Worm (Caenorhabditis elegans) whole organism, L2 larva: ENCODE measurements around the gene ugt-16.
"Not testable (repeated sequence)": the region's sequence is repeated elsewhere in the genome, so short reads cannot be mapped to it uniquely, and the experiment has no call there.

Experiments used
- F13H6.1 ChIP-seq: sonication (generic microtip); optimal IDR thresholded peaks from 2 replicates; lab custom pipeline; 2016; ENCODE audit warnings: missing genetic modification characterization, missing compliant biosample characterization
- R02D3.7 ChIP-seq: fragments of 150-350 bp; optimal IDR thresholded peaks from 2 replicates; lab custom pipeline; 2014; ENCODE audit warnings: missing biosample characterization, missing genetic modification characterization
- Y55F3AM.14 ChIP-seq: fragments of 200-800 bp; sonication (Bioruptor generic); optimal IDR thresholded peaks from 2 replicates; lab custom pipeline; 2018; ENCODE audit warnings: mild to moderate bottlenecking, missing genetic modification characterization, missing compliant biosample characterization
- alr-1 ChIP-seq: fragments of 150-350 bp; optimal IDR thresholded peaks from 2 replicates; lab custom pipeline; 2014; ENCODE audit warnings: missing biosample characterization, missing genetic modification characterization
- dmd-4 ChIP-seq: sonication (generic microtip); optimal IDR thresholded peaks from 2 replicates; lab custom pipeline; 2017; ENCODE audit warnings: missing biosample characterization, missing genetic modification characterization
- egl-27 ChIP-seq: sonication (generic microtip); optimal IDR thresholded peaks from 3 replicates; lab custom pipeline; 2017; ENCODE audit warnings: missing biosample characterization, missing genetic modification reagents, missing genetic modification characterization
- elt-1 ChIP-seq: fragments of 150-350 bp; optimal IDR thresholded peaks from 2 replicates; lab custom pipeline; 2014; ENCODE audit warnings: missing biosample characterization, missing genetic modification characterization
- elt-3 ChIP-seq: sonication (generic microtip); optimal IDR thresholded peaks from 2 replicates; lab custom pipeline; 2017; ENCODE audit warnings: missing biosample characterization, missing genetic modification characterization
- fos-1 ChIP-seq: fragments of 150-350 bp; optimal IDR thresholded peaks from 2 replicates; lab custom pipeline; 2014; ENCODE audit warnings: missing biosample characterization, missing genetic modification characterization
- lin-11 ChIP-seq: fragments of 150-350 bp; sonication (generic microtip); optimal IDR thresholded peaks from 2 replicates; lab custom pipeline; 2014; ENCODE audit warnings: missing biosample characterization, missing genetic modification characterization, inconsistent platforms, mixed read lengths
- lin-13 ChIP-seq: fragments of 150-350 bp; optimal IDR thresholded peaks from 2 replicates; lab custom pipeline; 2014; ENCODE audit warnings: missing biosample characterization, missing genetic modification reagents, missing genetic modification characterization
- lin-39 ChIP-seq: fragments of 150-350 bp; optimal IDR thresholded peaks from 2 replicates; lab custom pipeline; 2014; ENCODE audit warnings: missing biosample characterization, missing genetic modification reagents, missing genetic modification characterization
- lsy-2 ChIP-seq, 2 experiments: fragments of 150-350 bp in 1 of 2; sonication (generic microtip) in 1 of 2; optimal IDR thresholded peaks; 2 replicates each; lab custom pipeline; 2014 to 2017; ENCODE audit warnings: missing biosample characterization in 2 of 2, missing genetic modification characterization in 2 of 2
- mdl-1 ChIP-seq, 2 experiments: fragments of 150-350 bp in 1 of 2; sonication (generic microtip) in 1 of 2; optimal IDR thresholded peaks; 2 replicates each; lab custom pipeline; 2017; ENCODE audit warnings: missing biosample characterization in 2 of 2, missing genetic modification characterization in 2 of 2
- nhr-11 ChIP-seq: fragments of 150-350 bp; optimal IDR thresholded peaks from 2 replicates; lab custom pipeline; 2014; ENCODE audit warnings: missing biosample characterization, missing genetic modification characterization
- nhr-129 ChIP-seq: fragments of 150-350 bp; optimal IDR thresholded peaks from 2 replicates; lab custom pipeline; 2014; ENCODE audit warnings: missing biosample characterization, missing genetic modification characterization
- nhr-21 ChIP-seq: fragments of 150-350 bp; optimal IDR thresholded peaks from 2 replicates; lab custom pipeline; 2014; ENCODE audit warnings: missing biosample characterization, missing genetic modification characterization
- nhr-25 ChIP-seq: fragments of 150-350 bp; sonication (generic microtip); optimal IDR thresholded peaks from 3 replicates; lab custom pipeline; 2014; ENCODE audit warnings: missing biosample characterization, missing genetic modification characterization
- nhr-77 ChIP-seq: fragments of 150-350 bp; optimal IDR thresholded peaks from 2 replicates; lab custom pipeline; 2014; ENCODE audit warnings: missing biosample characterization, missing genetic modification characterization
- peb-1 ChIP-seq: fragments of 150-350 bp; optimal IDR thresholded peaks from 2 replicates; lab custom pipeline; 2014; ENCODE audit warnings: missing biosample characterization, missing genetic modification characterization
- sem-4 ChIP-seq: fragments of 150-350 bp; optimal IDR thresholded peaks from 2 replicates; lab custom pipeline; 2014; ENCODE audit warnings: missing biosample characterization, missing genetic modification reagents, missing genetic modification characterization
- sma-3 ChIP-seq: sonication (generic microtip); optimal IDR thresholded peaks from 2 replicates; lab custom pipeline; 2016; ENCODE audit warnings: missing genetic modification reagents, missing genetic modification characterization, missing compliant biosample characterization
- snpc-4 ChIP-seq: fragments of 150-350 bp; optimal IDR thresholded peaks from 2 replicates; lab custom pipeline; 2014; ENCODE audit warnings: missing biosample characterization, missing genetic modification characterization
- unc-39 ChIP-seq: fragments of 150-350 bp; optimal IDR thresholded peaks from 2 replicates; lab custom pipeline; 2014; ENCODE audit warnings: missing biosample characterization, missing genetic modification characterization
- unc-62 ChIP-seq: fragments of 150-350 bp; optimal IDR thresholded peaks from 2 replicates; lab custom pipeline; 2014; ENCODE audit warnings: missing biosample characterization, missing genetic modification reagents, missing genetic modification characterization
- zag-1 ChIP-seq: fragments of 150-350 bp; optimal IDR thresholded peaks from 2 replicates; lab custom pipeline; 2014; ENCODE audit warnings: missing biosample characterization, missing genetic modification characterization
- ztf-1 ChIP-seq: fragments of 200-800 bp; sonication (Bioruptor generic); conservative IDR thresholded peaks from 2 replicates; pipeline ENCODE4 v1.3.6; 2022; ENCODE audit warnings: missing genetic modification characterization, missing compliant biosample characterization
- ztf-11 ChIP-seq: sonication (generic microtip); optimal IDR thresholded peaks from 2 replicates; lab custom pipeline; 2017; ENCODE audit warnings: missing biosample characterization, missing genetic modification characterization
- ztf-4 ChIP-seq: fragments of 150-350 bp; optimal IDR thresholded peaks from 2 replicates; lab custom pipeline; 2014; ENCODE audit warnings: missing biosample characterization, missing genetic modification characterization

ugt-16 gene

DNA sequence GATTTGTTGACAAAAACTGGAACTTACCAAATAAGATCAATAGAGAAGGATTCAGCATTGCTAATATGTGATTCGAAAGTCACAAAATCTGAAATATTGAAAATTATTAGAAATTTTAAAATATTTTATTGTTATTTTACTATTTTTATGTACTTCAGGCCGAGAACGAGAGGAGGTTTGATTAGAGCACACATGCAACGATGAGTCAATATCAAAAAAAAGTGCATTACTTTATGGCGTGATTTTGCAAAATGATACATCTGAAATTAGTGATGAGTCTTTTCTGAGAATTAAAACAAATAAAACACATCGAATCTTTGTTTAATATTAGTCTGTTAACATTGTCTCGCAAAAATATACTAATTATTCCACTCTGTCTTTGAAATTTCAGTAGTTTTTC is 19.9 kb downstream of the ugt-16 start:
- TF ChIP-seq fos-1 (tag; lab: Kevin White, UChicago), result peak; percentile 65
- no peak for TF ChIP-seq nhr-129 (tag; lab: Kevin White, UChicago)
- TF ChIP-seq, all 48 proteins: peak for 1

DNA sequence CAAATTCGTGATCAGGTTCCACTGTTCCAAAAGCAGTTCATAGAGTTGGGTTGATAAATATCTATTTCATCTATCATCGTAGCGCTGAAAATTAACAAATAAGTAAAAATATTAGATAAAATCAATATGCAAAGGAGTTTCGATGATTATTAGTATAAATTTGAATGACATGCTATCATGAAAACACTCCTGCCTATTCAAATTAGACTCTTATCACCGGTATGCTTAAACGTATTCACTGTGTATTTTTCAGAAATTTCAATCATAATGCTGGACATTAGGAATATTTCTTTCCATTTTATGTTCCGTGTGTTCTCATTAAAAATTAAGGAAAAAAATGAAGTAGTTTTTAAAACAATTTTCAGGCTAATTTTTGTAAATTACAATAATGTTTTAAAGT is 20.4 kb downstream of the ugt-16 start, which contains the start of gene C44H9.6:
TSS of gene C44H9.6 (minus strand) at position 101 of the 400 bp plus-strand sequence.
- TF ChIP-seq fos-1 (tag; lab: Kevin White, UChicago), result peak; percentile 16
- TF ChIP-seq peb-1 (tag; lab: Kevin White, UChicago), result no peak
- TF ChIP-seq nhr-21 (tag; lab: Kevin White, UChicago), result no peak

DNA sequence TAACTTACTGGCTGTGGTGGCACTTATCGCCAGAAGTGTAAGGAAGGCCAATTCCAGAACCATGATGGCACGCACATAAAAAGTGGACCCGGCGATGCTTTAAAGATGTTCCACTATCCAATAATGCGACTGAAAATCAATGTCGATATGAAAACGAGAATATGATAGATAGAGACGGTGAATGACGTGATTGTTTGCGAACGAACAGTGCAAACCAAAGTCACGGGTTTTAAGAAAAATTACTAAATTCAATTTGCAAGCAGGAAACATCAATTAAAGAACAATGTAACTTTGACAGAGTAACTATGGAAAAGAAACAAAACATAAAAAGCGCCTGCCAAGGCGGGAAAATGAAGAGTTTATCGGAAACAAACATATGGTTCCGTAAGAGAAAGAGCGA is 24.9 kb downstream of the ugt-16 start, which contains the start of gene C44H9.5:
TSS of gene C44H9.5 (minus strand) at position 129 of the 400 bp plus-strand sequence.
- peak; percentile 8 for TF ChIP-seq fos-1 (tag; lab: Kevin White, UChicago)
- TF ChIP-seq ztf-4, result no peak

DNA sequence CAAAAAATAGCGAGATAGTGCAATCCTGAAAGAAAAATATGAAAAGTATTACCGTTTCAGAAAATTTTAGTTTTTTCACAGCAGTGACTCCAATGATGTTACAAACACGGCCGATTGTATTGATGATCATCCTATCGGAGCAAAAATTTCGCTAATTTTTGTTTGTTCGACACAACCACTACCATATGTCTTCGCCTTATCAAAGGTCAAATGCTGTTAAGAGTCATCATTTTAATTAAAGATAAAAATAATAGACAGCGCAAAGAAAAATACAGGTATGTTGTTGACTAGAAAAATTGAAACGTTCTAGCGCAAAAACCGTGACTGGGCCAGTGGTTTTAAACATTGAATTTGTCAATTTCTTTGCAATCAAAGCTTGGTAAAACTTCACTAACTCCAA is 27.5 kb downstream of the ugt-16 start:
- no peak for TF ChIP-seq lsy-2 (tag; optimal IDR thresholded peaks at IDR 0.05; lab: Kevin White, UChicago)
- TF ChIP-seq fos-1 (tag; lab: Kevin White, UChicago), result peak; percentile 8

DNA sequence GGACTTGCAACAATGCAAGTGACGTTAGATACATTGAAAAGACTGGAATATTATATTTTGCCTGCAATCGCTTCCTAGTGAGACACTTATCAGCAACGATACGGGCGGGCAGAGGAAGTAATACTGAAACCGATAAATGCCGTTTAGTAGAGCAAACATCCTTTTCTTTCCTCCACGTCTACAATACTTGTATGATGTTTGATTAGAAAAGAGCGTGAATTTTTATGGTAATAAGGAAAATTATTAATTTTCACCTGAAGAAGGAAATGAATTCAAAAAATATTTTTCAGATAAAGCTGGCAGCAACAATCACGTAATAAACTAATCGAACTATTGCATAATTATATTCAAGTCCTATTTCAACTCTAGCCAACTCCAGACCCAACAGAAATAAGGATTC is 29.9 kb downstream of the ugt-16 start, which contains the start of gene C44H9.7:
TSS of gene C44H9.7 (minus strand) at position 101 of the 400 bp plus-strand sequence.
- no peak for TF ChIP-seq elt-1 (tag; lab: Kevin White, UChicago)
- TF ChIP-seq dmd-4 (tag; lab: Kevin White, UChicago), result no peak
- TF ChIP-seq Y55F3AM.14 (GFP tag; lab: Kevin White, UChicago), result no peak
- TF ChIP-seq R02D3.7 (tag; lab: Kevin White, UChicago), result no peak
- TF ChIP-seq sma-3 (GFP tag; lab: Kevin White, UChicago), result no peak
- TF ChIP-seq mdl-1 (tag; optimal IDR thresholded peaks at IDR 0.05; lab: Kevin White, UChicago), result no peak
- no peak for TF ChIP-seq egl-27
- no peak for TF ChIP-seq fos-1 (tag; lab: Kevin White, UChicago)
- TF ChIP-seq ztf-4, result no peak
- TF ChIP-seq unc-62 (GFP tag; lab: Kevin White, UChicago), result no peak
- TF ChIP-seq lin-11 (tag; lab: Kevin White, UChicago), result no peak
- no peak for TF ChIP-seq unc-39

DNA sequence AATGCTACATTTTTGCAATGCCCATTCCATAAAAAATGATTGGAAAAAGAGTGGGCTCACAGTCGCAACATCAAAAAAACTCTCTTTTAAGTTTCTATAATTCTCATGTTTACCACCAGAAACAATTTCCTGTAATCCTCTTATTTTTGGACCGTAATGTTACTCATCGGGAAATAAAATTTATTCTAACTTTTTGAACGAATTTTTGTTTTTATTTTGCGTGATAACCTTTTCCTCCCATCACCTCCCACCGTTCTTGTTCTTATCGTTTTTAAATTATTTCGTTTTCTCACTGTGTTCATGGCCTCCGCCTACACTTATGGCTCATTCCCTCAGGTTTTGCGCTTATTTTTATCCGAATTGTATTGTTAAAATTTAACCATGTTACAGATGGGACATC is 34.3 kb downstream of the ugt-16 start, which contains the start of gene anp-1:
TSS of gene anp-1 (plus strand) at position 301 of the 400 bp plus-strand sequence.
- no peak for TF ChIP-seq elt-3
- no peak for TF ChIP-seq ztf-4
- TF ChIP-seq lin-39, result no peak
- no peak for TF ChIP-seq dmd-4 (tag; lab: Kevin White, UChicago)
- no peak for TF ChIP-seq ztf-11 (tag; lab: Kevin White, UChicago)
- TF ChIP-seq nhr-11 (tag; lab: Kevin White, UChicago), result no peak
- TF ChIP-seq zag-1 (tag; lab: Kevin White, UChicago), result no peak
- no peak for TF ChIP-seq elt-1 (tag; lab: Kevin White, UChicago)
- TF ChIP-seq nhr-25 (tag; lab: Kevin White, UChicago), result no peak
- TF ChIP-seq alr-1 (tag; lab: Kevin White, UChicago), result no peak
- no peak for TF ChIP-seq sem-4 (tag; lab: Kevin White, UChicago)
- TF ChIP-seq snpc-4, result no peak
- TF ChIP-seq F13H6.1 (tag; lab: Kevin White, UChicago), result no peak
- no peak for TF ChIP-seq peb-1 (tag; lab: Kevin White, UChicago)
- TF ChIP-seq lin-13, result no peak
- no peak for TF ChIP-seq Y55F3AM.14 (GFP tag; lab: Kevin White, UChicago)
- TF ChIP-seq nhr-77, result no peak

DNA sequence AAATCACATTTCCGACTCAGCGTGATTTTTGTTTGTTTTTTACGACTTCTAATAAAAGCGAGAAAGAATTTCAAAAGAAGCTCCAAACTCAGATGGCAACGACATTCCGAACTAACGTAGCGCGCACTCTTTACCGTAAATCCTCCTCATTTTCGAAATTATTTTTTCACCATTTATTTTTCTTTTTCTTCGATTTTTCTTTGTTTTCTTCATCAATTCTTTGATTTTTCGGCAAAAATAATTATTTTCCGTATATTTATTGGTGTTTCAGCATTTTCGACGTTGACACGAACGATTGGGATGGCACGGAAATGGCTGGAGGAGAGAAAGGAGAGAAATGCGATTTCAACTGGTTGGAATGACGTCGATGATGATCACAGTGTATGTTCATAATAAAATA is 40.8 kb downstream of the ugt-16 start, which contains the start of gene T07F10.5:
TSS of gene T07F10.5 (plus strand) at position 301 of the 400 bp plus-strand sequence.
- TF ChIP-seq alr-1 (tag; lab: Kevin White, UChicago); ztf-1 (GFP tag; lab: Robert Waterston, UW); unc-39: not testable (repeated sequence)
